Worm (Caenorhabditis elegans) whole organism, mixed stage, embryonic: ENCODE data around the gene ZK1248.4.

Source experiments
- lin-13 ChIP-seq: fragments of 150-350 bp; optimal IDR thresholded peaks from 2 replicates; lab custom pipeline; 2014; ENCODE audit warnings: missing biosample characterization, missing genetic modification characterization
- mep-1 ChIP-seq: fragments of 150-350 bp; optimal IDR thresholded peaks from 2 replicates; lab custom pipeline; 2017; ENCODE audit warnings: missing biosample characterization, missing genetic modification reagents, missing genetic modification characterization, inconsistent platforms
- unc-62 ChIP-seq: fragments of 150-350 bp; optimal IDR thresholded peaks from 2 replicates; lab custom pipeline; 2014; ENCODE audit warnings: missing biosample characterization, missing genetic modification reagents, missing genetic modification characterization

DNA sequence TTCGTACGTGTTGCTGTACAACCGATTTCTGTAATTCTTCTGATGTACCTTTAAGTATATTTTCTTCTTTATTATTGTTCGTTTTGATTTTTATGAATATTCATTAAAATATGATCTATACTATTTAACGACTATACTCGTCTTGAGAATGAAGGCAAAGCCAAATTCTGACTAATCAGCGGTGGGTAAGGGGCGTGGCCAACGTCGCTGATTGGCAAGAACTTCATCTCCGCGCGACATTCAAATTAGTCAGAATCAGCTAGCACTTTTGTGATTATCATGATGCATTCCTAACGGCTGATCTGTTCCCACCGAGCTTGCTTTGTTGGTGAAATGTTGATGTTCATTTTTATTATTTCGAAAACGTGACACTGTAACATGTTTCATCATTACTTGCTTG, 48.5 kb downstream of the ZK1248.4 start:
- TF ChIP-seq lin-13 (tag; lab: Kevin White, UChicago), result no peak
- no peak for TF ChIP-seq mep-1 (tag; lab: Kevin White, UChicago)
- no peak for TF ChIP-seq unc-62
